Worm (Caenorhabditis elegans) whole organism, L1 larva: ENCODE data around the gene EGAP2.1.

ENCODE experiments used
- C16A3.4 ChIP-seq: fragments of 150-350 bp; optimal IDR thresholded peaks from 2 replicates; lab custom pipeline; 2014; ENCODE audit warnings: missing biosample characterization, missing genetic modification characterization
- Y116A8C.19 ChIP-seq: sonication (generic microtip); optimal IDR thresholded peaks from 2 replicates; lab custom pipeline; 2016; ENCODE audit warnings: missing compliant biosample characterization, missing genetic modification characterization, borderline replicate concordance
- aly-2 ChIP-seq: fragments of 150-350 bp; optimal IDR thresholded peaks from 2 replicates; lab custom pipeline; 2014; ENCODE audit warnings: missing biosample characterization, missing genetic modification characterization
- ama-1 ChIP-seq: fragments of 150-350 bp; optimal IDR thresholded peaks from 2 replicates; lab custom pipeline; 2014
- blmp-1 ChIP-seq: fragments of 150-350 bp; optimal IDR thresholded peaks from 2 replicates; lab custom pipeline; 2014; ENCODE audit warnings: missing biosample characterization, missing genetic modification characterization
- ces-1 ChIP-seq: fragments of 150-350 bp; optimal IDR thresholded peaks from 2 replicates; lab custom pipeline; 2014; ENCODE audit warnings: missing biosample characterization, missing genetic modification reagents, missing genetic modification characterization
- dpl-1 ChIP-seq, 3 experiments: fragments of 150-350 bp in 2 of 3; sonication (generic microtip) in 1 of 3; optimal IDR thresholded peaks; 2 replicates each; lab custom pipeline; 2014 to 2017; ENCODE audit warnings: missing biosample characterization in 3 of 3, missing genetic modification characterization in 3 of 3, missing genetic modification reagents in 3 of 3
- efl-1 ChIP-seq, 4 experiments: fragments of 150-350 bp; optimal IDR thresholded peaks in 3 of 4; peaks in 1 of 4; 1 replicate in 1 of 4; 2 replicates in 3 of 4; lab custom pipeline; 2014; ENCODE audit warnings: missing biosample characterization in 2 of 4, missing genetic modification characterization in 2 of 4, missing genetic modification reagents in 2 of 4
- efl-3 ChIP-seq: fragments of 200-800 bp; sonication (Bioruptor generic); optimal IDR thresholded peaks from 2 replicates; lab custom pipeline; 2018; ENCODE audit warnings: mild to moderate bottlenecking, missing genetic modification characterization, missing compliant biosample characterization
- elt-2 ChIP-seq: sonication (generic microtip); optimal IDR thresholded peaks from 2 replicates; lab custom pipeline; 2016; ENCODE audit warnings: missing genetic modification characterization, mild to moderate bottlenecking, inconsistent platforms, missing compliant biosample characterization, missing genetic modification reagents
- elt-3 ChIP-seq, 6 experiments: fragments of 150-350 bp in 1 of 6; sonication (generic microtip); optimal IDR thresholded peaks; 2 replicates each; lab custom pipeline; 2017 to 2018; ENCODE audit warnings: missing biosample characterization in 6 of 6, missing genetic modification characterization in 6 of 6, inconsistent platforms in 1 of 6
- ets-5 ChIP-seq: fragments of 200-800 bp; sonication (Bioruptor generic); IDR thresholded peaks from 2 replicates; pipeline ENCODE4 v1.3.6; 2022; ENCODE audit warnings: missing genetic modification characterization, missing compliant biosample characterization
- grh-1 ChIP-seq: fragments of 200-800 bp; sonication (Bioruptor generic); IDR thresholded peaks from 2 replicates; pipeline ENCODE4 v1.3.6; 2022; ENCODE audit warnings: missing genetic modification reagents, missing genetic modification characterization, missing compliant biosample characterization
- hlh-17 ChIP-seq: fragments of 200-800 bp; sonication (Bioruptor generic); optimal IDR thresholded peaks from 2 replicates; lab custom pipeline; 2018; ENCODE audit warnings: missing genetic modification characterization, mild to moderate bottlenecking, missing compliant biosample characterization, moderate library complexity, borderline replicate concordance
- hlh-4 ChIP-seq: sonication (generic microtip); optimal IDR thresholded peaks from 2 replicates; lab custom pipeline; 2016; ENCODE audit warnings: mild to moderate bottlenecking, missing genetic modification characterization, missing compliant biosample characterization
- hpl-2 ChIP-seq: fragments of 150-350 bp; optimal IDR thresholded peaks from 2 replicates; lab custom pipeline; 2014; ENCODE audit warnings: missing biosample characterization, missing genetic modification reagents, missing genetic modification characterization
- isw-1 ChIP-seq: fragments of 200-800 bp; sonication (Bioruptor generic); IDR thresholded peaks from 2 replicates; pipeline ENCODE4 v1.3.6; 2022; ENCODE audit warnings: missing genetic modification characterization, missing compliant biosample characterization
- jun-1 ChIP-seq: fragments of 150-350 bp; optimal IDR thresholded peaks from 2 replicates; lab custom pipeline; 2014; ENCODE audit warnings: missing biosample characterization, missing genetic modification reagents, missing genetic modification characterization
- lin-13 ChIP-seq: fragments of 150-350 bp; optimal IDR thresholded peaks from 2 replicates; lab custom pipeline; 2014; ENCODE audit warnings: missing biosample characterization, missing genetic modification reagents, missing genetic modification characterization
- lin-14 ChIP-seq: fragments of 200-800 bp; sonication (Bioruptor generic); optimal IDR thresholded peaks from 2 replicates; lab custom pipeline; 2018; ENCODE audit warnings: mild to moderate bottlenecking, missing genetic modification characterization, moderate library complexity, missing compliant biosample characterization
- lin-15B ChIP-seq: fragments of 150-350 bp; sonication (generic microtip); optimal IDR thresholded peaks from 3 replicates; lab custom pipeline; 2014; ENCODE audit warnings: missing biosample characterization, missing genetic modification characterization
- lin-35 ChIP-seq, 2 experiments: fragments of 150-350 bp; optimal IDR thresholded peaks; 2 replicates each; lab custom pipeline; 2014; ENCODE audit warnings: missing biosample characterization in 2 of 2, missing genetic modification characterization in 2 of 2, missing genetic modification reagents in 2 of 2
- lir-3 ChIP-seq: sonication (generic microtip); optimal IDR thresholded peaks from 2 replicates; lab custom pipeline; 2016; ENCODE audit warnings: mild to moderate bottlenecking, missing genetic modification characterization, moderate library complexity, missing compliant biosample characterization; ENCODE audit not compliant: poor library complexity
- lsy-2 ChIP-seq, 2 experiments: fragments of 150-350 bp; optimal IDR thresholded peaks; 2 replicates each; lab custom pipeline; 2014; ENCODE audit warnings: missing biosample characterization in 2 of 2, missing genetic modification characterization in 2 of 2
- mab-9 ChIP-seq: fragments of 200-800 bp; sonication (Bioruptor generic); IDR thresholded peaks from 2 replicates; pipeline ENCODE4 v1.3.6; 2022; ENCODE audit warnings: missing genetic modification reagents, missing genetic modification characterization, missing compliant biosample characterization
- mep-1 ChIP-seq: fragments of 150-350 bp; optimal IDR thresholded peaks from 2 replicates; lab custom pipeline; 2014; ENCODE audit warnings: missing biosample characterization, missing genetic modification characterization
- nhr-20 ChIP-seq: sonication (generic microtip); optimal IDR thresholded peaks from 2 replicates; lab custom pipeline; 2016; ENCODE audit warnings: mild to moderate bottlenecking, missing genetic modification characterization, missing compliant biosample characterization
- nhr-47 ChIP-seq: sonication (generic microtip); optimal IDR thresholded peaks from 2 replicates; lab custom pipeline; 2016; ENCODE audit warnings: mild to moderate bottlenecking, missing genetic modification characterization, moderate library complexity, missing compliant biosample characterization
- nhr-71 ChIP-seq: sonication (generic microtip); optimal IDR thresholded peaks from 2 replicates; lab custom pipeline; 2016; ENCODE audit warnings: mild to moderate bottlenecking, missing genetic modification characterization, moderate library complexity, missing compliant biosample characterization
- nhr-77 ChIP-seq: fragments of 150-350 bp; optimal IDR thresholded peaks from 2 replicates; lab custom pipeline; 2014; ENCODE audit warnings: missing biosample characterization, missing genetic modification characterization
- nhr-84 ChIP-seq: sonication (generic microtip); optimal IDR thresholded peaks from 2 replicates; lab custom pipeline; 2017; ENCODE audit warnings: missing biosample characterization, missing genetic modification characterization
- nhr-85 ChIP-seq: sonication (generic microtip); peaks from one replicate; lab custom pipeline; 2016; ENCODE audit warnings: missing genetic modification characterization, inconsistent platforms, missing compliant biosample characterization
- nhr-90 ChIP-seq: sonication (generic microtip); optimal IDR thresholded peaks from 2 replicates; lab custom pipeline; 2016; ENCODE audit warnings: mild to moderate bottlenecking, missing genetic modification characterization, missing compliant biosample characterization; ENCODE audit not compliant: poor library complexity
- snu-23 ChIP-seq: sonication (generic microtip); optimal IDR thresholded peaks from 2 replicates; lab custom pipeline; 2016; ENCODE audit warnings: missing genetic modification characterization, missing compliant biosample characterization
- sptf-1 ChIP-seq: fragments of 150-350 bp; optimal IDR thresholded peaks from 2 replicates; lab custom pipeline; 2014; ENCODE audit warnings: missing biosample characterization, missing genetic modification characterization
- sup-37 ChIP-seq: fragments of 200-800 bp; sonication (Bioruptor generic); optimal IDR thresholded peaks from 2 replicates; lab custom pipeline; 2018; ENCODE audit warnings: mild to moderate bottlenecking, missing genetic modification characterization, missing compliant biosample characterization
- unc-130 ChIP-seq: fragments of 150-350 bp; optimal IDR thresholded peaks from 2 replicates; lab custom pipeline; 2017; ENCODE audit warnings: missing biosample characterization, missing genetic modification characterization, inconsistent platforms
- unc-86 ChIP-seq: sonication (generic microtip); optimal IDR thresholded peaks from 2 replicates; lab custom pipeline; 2016; ENCODE audit warnings: missing genetic modification characterization, missing compliant biosample characterization
- zag-1 ChIP-seq: fragments of 150-350 bp; optimal IDR thresholded peaks from 2 replicates; lab custom pipeline; 2014; ENCODE audit warnings: missing biosample characterization, missing genetic modification characterization
- ztf-4 ChIP-seq: fragments of 150-350 bp; optimal IDR thresholded peaks from 2 replicates; lab custom pipeline; 2014; ENCODE audit warnings: missing biosample characterization, missing genetic modification characterization

The EGAP2.1 gene

ce11 chrII:5202930-5203329 lies 28.3 kb upstream of the EGAP2.1 start, which contains the start of gene ampd-1 (continued):
- TF ChIP-seq sptf-1, result no peak
- TF ChIP-seq nhr-47 (tag; lab: Kevin White, UChicago), result no peak
- TF ChIP-seq efl-1 (optimal IDR thresholded peaks at IDR 0.05; lab: Kevin White, UChicago), result no peak
- TF ChIP-seq efl-1 (GFP tag; optimal IDR thresholded peaks at IDR 0.05 in 1 of 2; lab: Kevin White, UChicago), result peak in 1 of 2 experiments; percentile 85
- TF ChIP-seq ces-1 (GFP tag; lab: Kevin White, UChicago), result no peak
- TF ChIP-seq nhr-77 (tag; lab: Kevin White, UChicago), result no peak
- no peak for TF ChIP-seq Y116A8C.19 (tag; lab: Kevin White, UChicago)
- TF ChIP-seq aly-2, result no peak

- TF ChIP-seq unc-86 (no peak), lin-35 (GFP tag; optimal IDR thresholded peaks at IDR 0.05; lab: Kevin White, UChicago) (no peak), efl-1 (optimal IDR thresholded peaks at IDR 0.05; lab: Kevin White, UChicago) (no peak), efl-1 (GFP tag; optimal IDR thresholded peaks at IDR 0.05 in 1 of 2; lab: Kevin White, UChicago) (peak in 1 of 2 experiments; percentile 86), lir-3 (tag; lab: Kevin White, UChicago) (no peak), unc-130 (tag; lab: Kevin White, UChicago) (no peak), dpl-1 (GFP tag; optimal IDR thresholded peaks at IDR 0.05; lab: Kevin White, UChicago) (no peak), elt-2 (peak; percentile 36), lin-13 (GFP tag; lab: Kevin White, UChicago) (no peak), jun-1 (no peak), ces-1 (GFP tag; lab: Kevin White, UChicago) (no peak), lin-15B (tag; lab: Kevin White, UChicago) (no peak), nhr-47 (tag; lab: Kevin White, UChicago) (no peak), ets-5 (GFP tag; lab: Robert Waterston, UW) (no peak), efl-3 (GFP tag; lab: Kevin White, UChicago) (no peak), C16A3.4 (no peak)
These were observed 25.9 kb upstream of the EGAP2.1 start for ce11 chrII:5205286-5205685.

- no peak for TF ChIP-seq unc-130 (tag; lab: Kevin White, UChicago)
- no peak for TF ChIP-seq efl-1 (optimal IDR thresholded peaks at IDR 0.05; lab: Kevin White, UChicago)
- peak in 1 of 2 experiments; percentile 61 for TF ChIP-seq efl-1 (GFP tag; optimal IDR thresholded peaks at IDR 0.05 in 1 of 2; lab: Kevin White, UChicago)
These were observed 22.1 kb upstream of the EGAP2.1 start for ce11 chrII:5209122-5209521.

ce11 chrII:5210830-5211229 lies 20.4 kb upstream of the EGAP2.1 start, which contains the start of gene C34F11.8:
Gene C34F11.8 (minus strand): TSS chrII:5210964.
- TF ChIP-seq blmp-1 (tag; lab: Kevin White, UChicago) (peak; percentile 10), grh-1 (GFP tag; lab: Robert Waterston, UW) (peak; percentile 38; the same call in 1 of the 2 replicates), nhr-85 (tag; lab: Kevin White, UChicago) (peak; percentile 90), nhr-77 (tag; lab: Kevin White, UChicago) (no peak), zag-1 (tag; lab: Kevin White, UChicago) (no peak), sup-37 (no peak), nhr-71 (tag; lab: Kevin White, UChicago) (peak; percentile 58), hlh-4 (tag; lab: Kevin White, UChicago) (no peak), lsy-2 (tag; optimal IDR thresholded peaks at IDR 0.05; lab: Kevin White, UChicago) (peak in 1 of 2 experiments; percentile 14), ama-1 (lab: Kevin White, UChicago) (no peak), hpl-2 (GFP tag; lab: Kevin White, UChicago) (no peak), elt-3 (tag; optimal IDR thresholded peaks at IDR 0.05; lab: Kevin White, UChicago) (peak in 2 of 6 experiments; percentile 38 to 78), hlh-17 (GFP tag; lab: Kevin White, UChicago) (no peak), mep-1 (tag; lab: Kevin White, UChicago) (peak; percentile 11), snu-23 (peak; percentile 27), sptf-1 (no peak), C16A3.4 (peak; percentile 15), nhr-84 (tag; lab: Kevin White, UChicago) (no peak), nhr-90 (no peak), ztf-4 (tag; lab: Kevin White, UChicago) (no peak), lin-14 (GFP tag; lab: Kevin White, UChicago) (peak; percentile 50), mab-9 (GFP tag; lab: Robert Waterston, UW) (no peak), isw-1 (GFP tag; lab: Robert Waterston, UW) (no peak), nhr-20 (tag; lab: Kevin White, UChicago) (peak; percentile 56)
